Worm (Caenorhabditis elegans): ENCODE measurements around the gene tba-4.
"Not testable (repeated sequence)": the region's sequence is repeated elsewhere in the genome, so short reads cannot be mapped to it uniquely, and the experiment has no call there.

tba-4 gene

ce11 chrII:10888979-10889378 lies 29.5 kb upstream of the tba-4 start, which contains the start of gene ptr-8:
TSS of gene ptr-8 (plus strand) at chrII:10889279.
- no peak for TF ChIP-seq ref-1 (GFP tag; conservative IDR thresholded peaks at IDR 0.05)
- no peak for TF ChIP-seq tab-1 (GFP tag; IDR thresholded peaks at IDR 0.05)
- TF ChIP-seq ztf-29 (GFP tag; IDR thresholded peaks at IDR 0.05) = no peak
- no peak for TF ChIP-seq flt-1 (GFP tag; IDR thresholded peaks at IDR 0.05)
- TF ChIP-seq cog-1 (tag; optimal IDR thresholded peaks at IDR 0.05) = no peak
- no peak for TF ChIP-seq med-1 (GFP tag; optimal IDR thresholded peaks at IDR 0.05; ENCODE audit: insufficient read depth)
- TF ChIP-seq klf-2 (GFP tag; conservative IDR thresholded peaks at IDR 0.05) = no peak
- no peak for TF ChIP-seq ztf-23 (GFP tag; IDR thresholded peaks at IDR 0.05)
- TF ChIP-seq T22C8.4 (GFP tag; IDR thresholded peaks at IDR 0.05) = no peak

ce11 chrII:10894996-10895395 lies 23.5 kb upstream of the tba-4 start, which contains the start of gene sra-10:
TSS of gene sra-10 (minus strand) at chrII:10895096.
- no peak for TF ChIP-seq cog-1 (tag; optimal IDR thresholded peaks at IDR 0.05)
- no peak for TF ChIP-seq tab-1 (GFP tag; IDR thresholded peaks at IDR 0.05)
- no peak for TF ChIP-seq klf-2 (GFP tag; conservative IDR thresholded peaks at IDR 0.05)
- no peak for TF ChIP-seq flt-1 (GFP tag; IDR thresholded peaks at IDR 0.05)
- TF ChIP-seq ztf-29 (GFP tag; IDR thresholded peaks at IDR 0.05) = no peak
- no peak for TF ChIP-seq med-1 (GFP tag; optimal IDR thresholded peaks at IDR 0.05; ENCODE audit: insufficient read depth)
- TF ChIP-seq ref-1 (GFP tag; conservative IDR thresholded peaks at IDR 0.05) = no peak
- no peak for TF ChIP-seq ztf-23 (GFP tag; IDR thresholded peaks at IDR 0.05)
- no peak for TF ChIP-seq T22C8.4 (GFP tag; IDR thresholded peaks at IDR 0.05)

- TF ChIP-seq flt-1 (GFP tag; IDR thresholded peaks at IDR 0.05) (no peak), med-1 (GFP tag; optimal IDR thresholded peaks at IDR 0.05; ENCODE audit: insufficient read depth) (no peak), ref-1 (GFP tag; conservative IDR thresholded peaks at IDR 0.05) (no peak), cog-1 (tag; optimal IDR thresholded peaks at IDR 0.05) (no peak), klf-2 (GFP tag; conservative IDR thresholded peaks at IDR 0.05) (no peak), ztf-29 (GFP tag; IDR thresholded peaks at IDR 0.05) (no peak), T22C8.4 (GFP tag; IDR thresholded peaks at IDR 0.05) (no peak), ztf-23 (GFP tag; IDR thresholded peaks at IDR 0.05) (no peak), tab-1 (GFP tag; IDR thresholded peaks at IDR 0.05) (no peak)
Observed at ce11 chrII:10895959-10896358, 22.5 kb upstream of the tba-4 start.

- TF ChIP-seq ref-1 (GFP tag; conservative IDR thresholded peaks at IDR 0.05) (no peak), flt-1 (GFP tag; IDR thresholded peaks at IDR 0.05) (no peak), ztf-29 (GFP tag; IDR thresholded peaks at IDR 0.05) (no peak)
Observed at ce11 chrII:10898998-10899397, 19.5 kb upstream of the tba-4 start.

- TF ChIP-seq klf-2 (GFP tag; conservative IDR thresholded peaks at IDR 0.05) (no peak), ztf-29 (GFP tag; IDR thresholded peaks at IDR 0.05) (no peak), tab-1 (GFP tag; IDR thresholded peaks at IDR 0.05) (no peak), flt-1 (GFP tag; IDR thresholded peaks at IDR 0.05) (no peak), med-1 (GFP tag; optimal IDR thresholded peaks at IDR 0.05; ENCODE audit: insufficient read depth) (no peak), cog-1 (tag; optimal IDR thresholded peaks at IDR 0.05) (no peak), ztf-23 (GFP tag; IDR thresholded peaks at IDR 0.05) (no peak), T22C8.4 (GFP tag; IDR thresholded peaks at IDR 0.05) (no peak), ref-1 (GFP tag; conservative IDR thresholded peaks at IDR 0.05) (no peak)
Observed at ce11 chrII:10902104-10902503, 16.4 kb upstream of the tba-4 start, which contains the start of gene gly-1. TSS of gene gly-1 (minus strand) at chrII:10902204.

ce11 chrII:10904379-10904778 lies 14.1 kb upstream of the tba-4 start, which contains the start of gene sra-12:
TSS of gene sra-12 (minus strand) at chrII:10904479.
- not testable (repeated sequence) for TF ChIP-seq ztf-29 (GFP tag; IDR thresholded peaks at IDR 0.05); cog-1 (tag; optimal IDR thresholded peaks at IDR 0.05); med-1 (GFP tag; optimal IDR thresholded peaks at IDR 0.05; ENCODE audit: insufficient read depth)

- TF ChIP-seq ztf-29 (GFP tag; IDR thresholded peaks at IDR 0.05) = no peak
- TF ChIP-seq flt-1 (GFP tag; IDR thresholded peaks at IDR 0.05) = no peak
- TF ChIP-seq klf-2 (GFP tag; conservative IDR thresholded peaks at IDR 0.05) = no peak
- TF ChIP-seq med-1 (GFP tag; optimal IDR thresholded peaks at IDR 0.05; ENCODE audit: insufficient read depth) = no peak
- TF ChIP-seq cog-1 (tag; optimal IDR thresholded peaks at IDR 0.05) = no peak
- no peak for TF ChIP-seq ref-1 (GFP tag; conservative IDR thresholded peaks at IDR 0.05)
- TF ChIP-seq ztf-23 (GFP tag; IDR thresholded peaks at IDR 0.05) = no peak
- no peak for TF ChIP-seq T22C8.4 (GFP tag; IDR thresholded peaks at IDR 0.05)
- TF ChIP-seq tab-1 (GFP tag; IDR thresholded peaks at IDR 0.05) = no peak
Observed at ce11 chrII:10910219-10910618, 8.3 kb upstream of the tba-4 start, which contains the start of gene sra-11. TSS of gene sra-11 (minus strand) at chrII:10910319.

ce11 chrII:10912995-10913394 lies 5.5 kb upstream of the tba-4 start:
- TF ChIP-seq med-1 (GFP tag; optimal IDR thresholded peaks at IDR 0.05; ENCODE audit: insufficient read depth) (no peak), ztf-29 (GFP tag; IDR thresholded peaks at IDR 0.05) (no peak), tab-1 (GFP tag; IDR thresholded peaks at IDR 0.05) (no peak), flt-1 (GFP tag; IDR thresholded peaks at IDR 0.05) (no peak), ztf-23 (GFP tag; IDR thresholded peaks at IDR 0.05) (no peak), klf-2 (GFP tag; conservative IDR thresholded peaks at IDR 0.05) (no peak), T22C8.4 (GFP tag; IDR thresholded peaks at IDR 0.05) (no peak)

- TF ChIP-seq tab-1 (GFP tag; IDR thresholded peaks at IDR 0.05) = no peak
- no peak for TF ChIP-seq med-1 (GFP tag; optimal IDR thresholded peaks at IDR 0.05; ENCODE audit: insufficient read depth)
- TF ChIP-seq ztf-29 (GFP tag; IDR thresholded peaks at IDR 0.05) = no peak
- no peak for TF ChIP-seq klf-2 (GFP tag; conservative IDR thresholded peaks at IDR 0.05)
- TF ChIP-seq flt-1 (GFP tag; IDR thresholded peaks at IDR 0.05) = no peak
- TF ChIP-seq ztf-23 (GFP tag; IDR thresholded peaks at IDR 0.05) = no peak
- no peak for TF ChIP-seq T22C8.4 (GFP tag; IDR thresholded peaks at IDR 0.05)
- TF ChIP-seq cog-1 (tag; optimal IDR thresholded peaks at IDR 0.05) = no peak
- no peak for TF ChIP-seq ref-1 (GFP tag; conservative IDR thresholded peaks at IDR 0.05)
Observed at ce11 chrII:10914366-10914765, 4.1 kb upstream of the tba-4 start, which contains the start of gene F44F4.15. TSS of gene F44F4.15 (plus strand) at chrII:10914666.

ce11 chrII:10915732-10916131 lies 2.8 kb upstream of the tba-4 start, which contains the start of gene F44F4.9:
TSS of gene F44F4.9 (minus strand) at chrII:10915832.
- TF ChIP-seq tab-1 (GFP tag; IDR thresholded peaks at IDR 0.05) = no peak

Data from whole organism, midembryonic.